Fruit fly (Drosophila melanogaster): ENCODE data around the gene CG32639.

The CG32639 gene

dm6 chrX:13285001-13285748 lies 48.8 kb upstream of the CG32639 start, which contains the start of the genes HDAC4 and CG15743 (continued):
- TF ChIP-seq CG8632 (GFP tag; optimal IDR thresholded peaks at IDR 0.05) (no peak), CG16779 (tag; optimal IDR thresholded peaks at IDR 0.05) (peak; percentile 40), cyc (GFP tag; optimal IDR thresholded peaks at IDR 0.05) (no peak), fd85E (GFP tag; optimal IDR thresholded peaks at IDR 0.05) (no peak), Blimp-1 (GFP tag; optimal IDR thresholded peaks at IDR 0.05) (no peak), Eip78C (GFP tag) (peak; percentile 71), CG1621 (tag; optimal IDR thresholded peaks at IDR 0.05) (no peak), Eip93F (GFP tag; optimal IDR thresholded peaks at IDR 0.05) (no peak), eg (GFP tag; IDR thresholded peaks at IDR 0.05) (no peak), fd59A (GFP tag; optimal IDR thresholded peaks at IDR 0.05) (no peak), Met (GFP tag; optimal IDR thresholded peaks at IDR 0.05) (no peak), svp (GFP tag) (no peak), Gug (GFP tag; IDR thresholded peaks at IDR 0.05) (no peak), CG10631 (GFP tag; optimal IDR thresholded peaks at IDR 0.05) (no peak), CG34406 (GFP tag; optimal IDR thresholded peaks at IDR 0.05) (no peak), CG11762 (GFP tag; optimal IDR thresholded peaks at IDR 0.05; ENCODE audit: insufficient read depth) (no peak), Ets21C (GFP tag; optimal IDR thresholded peaks at IDR 0.05) (no peak), CG11902 (GFP tag; optimal IDR thresholded peaks at IDR 0.05) (no peak), CG9139 (GFP tag; optimal IDR thresholded peaks at IDR 0.05) (no peak), CG6163 (GFP tag; IDR thresholded peaks at IDR 0.05) (peak; percentile 45; the same call in 1 of the 3 replicates), Hr38 (GFP tag; optimal IDR thresholded peaks at IDR 0.05) (no peak), achi (GFP tag; optimal IDR thresholded peaks at IDR 0.05) (no peak), CG7368 (GFP tag; optimal IDR thresholded peaks at IDR 0.05) (no peak)

- TF ChIP-seq CG15336 (GFP tag; IDR thresholded peaks at IDR 0.05) = peak; percentile 41; the same call in 1 of the 2 replicates
- TF ChIP-seq vri (GFP tag; optimal IDR thresholded peaks at IDR 0.05) = peak; percentile 64
- no peak for TF ChIP-seq Hr4 (GFP tag; optimal IDR thresholded peaks at IDR 0.05)
- TF ChIP-seq eg (GFP tag; IDR thresholded peaks at IDR 0.05) = peak; percentile 53; the same call in 2 of the 3 replicates
- TF ChIP-seq Eip78C (GFP tag) = peak; percentile 39
- TF ChIP-seq CG6276 (GFP tag; optimal IDR thresholded peaks at IDR 0.05) = peak; percentile 20
- peak; percentile 56 for TF ChIP-seq fkh (GFP tag; optimal IDR thresholded peaks at IDR 0.05)
- 0 out of 3 replicates have a peak, but pooled peaks have one; percentile 47 for TF ChIP-seq CG6163 (GFP tag; IDR thresholded peaks at IDR 0.05)
- no peak for TF ChIP-seq CG1621 (tag; optimal IDR thresholded peaks at IDR 0.05)
Observed at dm6 chrX:13284548-13284974, 48.2 kb upstream of the CG32639 start.

DNA sequence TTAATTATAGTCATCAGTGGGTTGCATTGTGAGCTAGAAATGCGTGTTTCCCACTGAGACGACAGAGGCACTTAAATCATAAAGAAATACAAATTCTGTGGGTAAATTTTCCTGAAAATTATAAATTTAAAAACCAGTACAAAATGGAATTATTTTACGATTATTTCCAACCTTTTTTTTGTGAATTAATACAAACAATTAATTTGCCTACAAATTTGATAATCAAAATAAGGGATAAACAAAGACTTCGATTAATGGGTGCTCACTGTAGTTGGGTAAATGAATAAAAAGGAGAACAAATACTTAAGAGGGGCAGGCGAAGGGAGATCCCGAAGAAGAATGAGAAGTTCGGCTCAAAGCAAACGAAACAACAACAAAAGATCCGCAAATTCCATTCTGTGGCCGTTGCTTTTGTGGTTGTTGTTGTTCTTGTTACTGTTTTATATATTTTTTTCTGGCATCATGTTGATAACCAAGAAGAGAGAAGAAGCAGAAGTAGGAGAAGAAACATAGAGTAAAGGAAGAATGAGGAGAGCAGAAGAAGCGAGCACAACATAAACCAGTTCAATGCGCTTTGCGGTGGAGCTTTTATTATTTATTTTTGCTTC lies 47.7 kb upstream of the CG32639 start:
- TF ChIP-seq Smox (GFP tag; optimal IDR thresholded peaks at IDR 0.05) = peak; percentile 43
- TF ChIP-seq Sox14 (GFP tag; optimal IDR thresholded peaks at IDR 0.05) = peak; percentile 11
- no peak for TF ChIP-seq Gug (GFP tag; IDR thresholded peaks at IDR 0.05)
- peak; percentile 42 for TF ChIP-seq pdm3 (GFP tag; optimal IDR thresholded peaks at IDR 0.05)
- TF ChIP-seq Eip78C (GFP tag) = peak; percentile 70
- no peak for TF ChIP-seq CG3919 (GFP tag; optimal IDR thresholded peaks at IDR 0.05)
- no peak for TF ChIP-seq CG34406 (GFP tag; optimal IDR thresholded peaks at IDR 0.05)
- no peak for TF ChIP-seq Sox15 (GFP tag; optimal IDR thresholded peaks at IDR 0.05)
- no peak for TF ChIP-seq CG6854 (GFP tag; optimal IDR thresholded peaks at IDR 0.05)
- no peak for TF ChIP-seq CG6808 (GFP tag; optimal IDR thresholded peaks at IDR 0.05)
- TF ChIP-seq CG3032 (tag; optimal IDR thresholded peaks at IDR 0.05) = no peak
- peak; percentile 31 for TF ChIP-seq svp (GFP tag)
- peak; percentile 2 for TF ChIP-seq fd59A (GFP tag; optimal IDR thresholded peaks at IDR 0.05)
- TF ChIP-seq CG31627 (GFP tag; optimal IDR thresholded peaks at IDR 0.05) = peak; percentile 15
- TF ChIP-seq fd85E (GFP tag; optimal IDR thresholded peaks at IDR 0.05) = no peak
- peak; percentile 49 for TF ChIP-seq esn (GFP tag; optimal IDR thresholded peaks at IDR 0.05)
- no peak for TF ChIP-seq CG6276 (GFP tag; optimal IDR thresholded peaks at IDR 0.05)
- peak in 1 of 2 experiments; percentile 14 for TF ChIP-seq ss (GFP tag; optimal IDR thresholded peaks at IDR 0.05)
- TF ChIP-seq topi (GFP tag; optimal IDR thresholded peaks at IDR 0.05) = no peak
- TF ChIP-seq Sox102F (GFP tag; optimal IDR thresholded peaks at IDR 0.05) = peak; percentile 20
- peak; percentile 26 for TF ChIP-seq CG10631 (GFP tag; optimal IDR thresholded peaks at IDR 0.05)
- no peak for TF ChIP-seq CG16779 (tag; optimal IDR thresholded peaks at IDR 0.05)
- TF ChIP-seq Hr39 (GFP tag; optimal IDR thresholded peaks at IDR 0.05) = peak; percentile 17
